Fruit fly (Drosophila melanogaster) whole organism, embryonic: ENCODE measurements around the gene CG46304.

Experiments used
- B-H1 ChIP-seq: fragments of 200-800 bp; sonication (Bioruptor generic); IDR thresholded peaks from 3 replicates; pipeline ENCODE4 v1.3.6; 2022; ENCODE audit warnings: missing biosample characterization, missing genetic modification characterization
- CG10543 ChIP-seq: fragments of 200-800 bp; sonication (Bioruptor generic); optimal IDR thresholded peaks from 3 replicates; lab custom pipeline; 2017; ENCODE audit warnings: missing biosample characterization, mild to moderate bottlenecking, missing genetic modification characterization, moderate library complexity
- CG10959 ChIP-seq: fragments of 200-800 bp; sonication (Bioruptor generic); IDR thresholded peaks from 2 replicates; pipeline ENCODE4 v1.3.6; 2022; ENCODE audit warnings: missing biosample characterization, missing genetic modification characterization
- CG11085 ChIP-seq: fragments of 200-800 bp; sonication (Bioruptor generic); IDR thresholded peaks from 2 replicates; pipeline ENCODE4 v1.3.6; 2022; ENCODE audit warnings: missing biosample characterization, missing genetic modification characterization
- CG12155 ChIP-seq: fragments of 200-800 bp; sonication (Bioruptor generic); optimal IDR thresholded peaks from 3 replicates; lab custom pipeline; 2016; ENCODE audit warnings: missing biosample characterization, missing genetic modification characterization
- CG15601 ChIP-seq: fragments of 200-800 bp; sonication (Bioruptor generic); optimal IDR thresholded peaks from 3 replicates; lab custom pipeline; 2019; ENCODE audit warnings: missing biosample characterization, mild to moderate bottlenecking, missing genetic modification characterization, moderate library complexity
- CG1647 ChIP-seq: fragments of 200-800 bp; sonication (Bioruptor generic); optimal IDR thresholded peaks from 3 replicates; lab custom pipeline; 2016; ENCODE audit warnings: missing biosample characterization, missing genetic modification characterization
- CG17186 ChIP-seq: fragments of 200-800 bp; sonication (Bioruptor generic); optimal IDR thresholded peaks from 3 replicates; lab custom pipeline; 2017; ENCODE audit warnings: missing biosample characterization, missing genetic modification reagents, missing genetic modification characterization
- CG17912 ChIP-seq: fragments of 200-800 bp; sonication (Bioruptor generic); optimal IDR thresholded peaks from 2 replicates; lab custom pipeline; 2018; ENCODE audit warnings: missing biosample characterization, mild to moderate bottlenecking, missing genetic modification characterization
- CG2120 ChIP-seq: fragments of 200-800 bp; sonication (Bioruptor generic); optimal IDR thresholded peaks from 3 replicates; lab custom pipeline; 2016; ENCODE audit warnings: missing biosample characterization, missing genetic modification characterization
- CG30403 ChIP-seq: fragments of 200-800 bp; sonication (Bioruptor generic); optimal IDR thresholded peaks from 3 replicates; lab custom pipeline; 2016; ENCODE audit warnings: missing biosample characterization, missing genetic modification characterization
- CG31365 ChIP-seq: fragments of 200-800 bp; sonication (Bioruptor generic); optimal IDR thresholded peaks from 2 replicates; lab custom pipeline; 2018; ENCODE audit warnings: missing biosample characterization, mild to moderate bottlenecking, missing genetic modification characterization
- CG34376 ChIP-seq: fragments of 200-800 bp; sonication (Bioruptor generic); optimal IDR thresholded peaks from 2 replicates; lab custom pipeline; 2018; ENCODE audit warnings: missing biosample characterization, mild to moderate bottlenecking, missing genetic modification characterization
- CG4282 ChIP-seq: fragments of 200-800 bp; sonication (Bioruptor generic); optimal IDR thresholded peaks from 2 replicates; lab custom pipeline; 2016; ENCODE audit warnings: missing biosample characterization, missing genetic modification characterization
- CG8388 ChIP-seq: fragments of 200-800 bp; sonication (Bioruptor generic); optimal IDR thresholded peaks from 2 replicates; lab custom pipeline; 2019; ENCODE audit warnings: missing biosample characterization, mild to moderate bottlenecking, missing genetic modification characterization, moderate library complexity
- CG9437 ChIP-seq: fragments of 200-800 bp; sonication (Bioruptor generic); optimal IDR thresholded peaks from 2 replicates; lab custom pipeline; 2018; ENCODE audit warnings: missing biosample characterization, mild to moderate bottlenecking, missing genetic modification characterization
- CG9817 ChIP-seq: fragments of 200-800 bp; sonication (Bioruptor generic); optimal IDR thresholded peaks from 2 replicates; lab custom pipeline; 2018; ENCODE audit warnings: missing biosample characterization, mild to moderate bottlenecking, missing genetic modification characterization, moderate library complexity
- CoRest ChIP-seq: fragments of 200-800 bp; sonication (Bioruptor generic); optimal IDR thresholded peaks from 3 replicates; lab custom pipeline; 2018; ENCODE audit warnings: missing biosample characterization, mild to moderate bottlenecking, missing genetic modification characterization, moderate library complexity
- Deaf1 ChIP-seq: fragments of 200-800 bp; optimal IDR thresholded peaks from 3 replicates; lab custom pipeline; 2019; ENCODE audit warnings: missing biosample characterization, mild to moderate bottlenecking, missing genetic modification characterization, moderate library complexity
- Drgx ChIP-seq: fragments of 200-800 bp; sonication (Bioruptor generic); IDR thresholded peaks from 2 replicates; pipeline ENCODE4 v1.3.6; 2022; ENCODE audit warnings: missing biosample characterization, missing genetic modification characterization
- Fer1 ChIP-seq: fragments of 200-800 bp; sonication (Bioruptor generic); optimal IDR thresholded peaks from 2 replicates; lab custom pipeline; 2017; ENCODE audit warnings: missing biosample characterization, mild to moderate bottlenecking, missing genetic modification characterization
- HLH3B ChIP-seq: fragments of 200-800 bp; sonication (Bioruptor generic); IDR thresholded peaks from 2 replicates; pipeline ENCODE4 v1.3.6; 2022; ENCODE audit warnings: missing biosample characterization, missing genetic modification characterization
- Hr51 ChIP-seq, 2 experiments: fragments of 200-800 bp; sonication (Bioruptor generic); optimal IDR thresholded peaks; 2 replicates in 1 of 2; 3 replicates in 1 of 2; lab custom pipeline; 2016 to 2018; ENCODE audit warnings: missing biosample characterization in 2 of 2, missing genetic modification characterization in 2 of 2, mild to moderate bottlenecking in 1 of 2, moderate library complexity in 1 of 2
- Hsf ChIP-seq: fragments of 200-800 bp; sonication (Bioruptor generic); optimal IDR thresholded peaks from 3 replicates; lab custom pipeline; 2016; ENCODE audit warnings: missing biosample characterization, missing genetic modification characterization
- Lhr ChIP-seq: fragments of 200-800 bp; sonication (Bioruptor generic); optimal IDR thresholded peaks from 3 replicates; lab custom pipeline; 2017; ENCODE audit warnings: mild to moderate bottlenecking, missing biosample characterization, missing genetic modification reagents, missing genetic modification characterization
- MESR4 ChIP-seq: fragments of 200-800 bp; sonication (Bioruptor generic); optimal IDR thresholded peaks from 2 replicates; lab custom pipeline; 2018; ENCODE audit warnings: missing biosample characterization, mild to moderate bottlenecking, missing genetic modification characterization, moderate library complexity
- Mrtf ChIP-seq: fragments of 200-800 bp; sonication (Bioruptor generic); IDR thresholded peaks from 3 replicates; pipeline ENCODE4 v1.3.6; 2022; ENCODE audit warnings: missing biosample characterization, missing genetic modification characterization
- Ptx1 ChIP-seq: fragments of 200-800 bp; sonication (Bioruptor generic); IDR thresholded peaks from 2 replicates; pipeline ENCODE4 v1.3.6; 2022; ENCODE audit warnings: missing biosample characterization, missing genetic modification characterization
- Sox100B ChIP-seq: fragments of 200-800 bp; sonication (Bioruptor generic); optimal IDR thresholded peaks from 3 replicates; lab custom pipeline; 2018; ENCODE audit warnings: missing biosample characterization, mild to moderate bottlenecking, missing genetic modification characterization
- Xrp1 ChIP-seq: fragments of 200-800 bp; sonication (Bioruptor generic); IDR thresholded peaks from 2 replicates; pipeline ENCODE4 v1.3.6; 2022; ENCODE audit warnings: missing biosample characterization, missing genetic modification characterization
- ash1 ChIP-seq: fragments of 200-800 bp; sonication (Bioruptor generic); optimal IDR thresholded peaks from 2 replicates; lab custom pipeline; 2018; ENCODE audit warnings: missing biosample characterization, mild to moderate bottlenecking, missing genetic modification characterization
- bowl ChIP-seq: fragments of 200-800 bp; sonication (Bioruptor generic); IDR thresholded peaks from 2 replicates; pipeline ENCODE4 v1.3.6; 2022; ENCODE audit warnings: missing biosample characterization, missing genetic modification characterization
- cad ChIP-seq: fragments of >200 bp; optimal IDR thresholded peaks from 2 replicates; lab custom pipeline; 2017; ENCODE audit warnings: missing biosample characterization, missing genetic modification characterization
- corto ChIP-seq: fragments of 200-800 bp; sonication (Bioruptor generic); optimal IDR thresholded peaks from 2 replicates; lab custom pipeline; 2016; ENCODE audit warnings: missing biosample characterization, mild to moderate bottlenecking, missing genetic modification characterization, moderate library complexity
- dati ChIP-seq: fragments of 200-800 bp; sonication (Bioruptor generic); IDR thresholded peaks from 2 replicates; pipeline ENCODE4 v1.3.6; 2022; ENCODE audit warnings: missing biosample characterization, missing genetic modification characterization
- dpn ChIP-seq, 2 experiments: fragments of 200-800 bp; sonication (Bioruptor generic); optimal IDR thresholded peaks; 3 replicates each; lab custom pipeline; 2016; ENCODE audit warnings: missing biosample characterization in 2 of 2, missing genetic modification characterization in 2 of 2
- esg ChIP-seq: fragments of 200-800 bp; sonication (Bioruptor generic); conservative IDR thresholded peaks from 2 replicates; pipeline ENCODE4 v1.3.6; 2022; ENCODE audit warnings: missing biosample characterization, missing genetic modification characterization
- eyg ChIP-seq: fragments of 200-800 bp; sonication (Bioruptor generic); optimal IDR thresholded peaks from 3 replicates; lab custom pipeline; 2016; ENCODE audit warnings: missing biosample characterization, missing genetic modification characterization
- her ChIP-seq: fragments of 200-800 bp; sonication (Bioruptor generic); optimal IDR thresholded peaks from 2 replicates; lab custom pipeline; 2016; ENCODE audit warnings: missing biosample characterization, missing genetic modification characterization
- hth ChIP-seq: fragments of >200 bp; optimal IDR thresholded peaks from 2 replicates; lab custom pipeline; 2017; ENCODE audit warnings: inconsistent platforms
- lilli ChIP-seq: fragments of 200-800 bp; sonication (Bioruptor generic); optimal IDR thresholded peaks from 3 replicates; lab custom pipeline; 2016; ENCODE audit warnings: missing biosample characterization, missing genetic modification characterization
- lmd ChIP-seq: fragments of 200-800 bp; sonication (Bioruptor generic); IDR thresholded peaks from 2 replicates; pipeline ENCODE4 v1.3.6; 2022; ENCODE audit warnings: missing biosample characterization, missing genetic modification characterization
- nerfin-1 ChIP-seq: fragments of 200-800 bp; sonication (Bioruptor generic); optimal IDR thresholded peaks from 3 replicates; lab custom pipeline; 2019; ENCODE audit warnings: missing biosample characterization, mild to moderate bottlenecking, missing genetic modification characterization, moderate library complexity
- nmo ChIP-seq: fragments of 200-800 bp; sonication (Bioruptor generic); optimal IDR thresholded peaks from 2 replicates; lab custom pipeline; 2018; ENCODE audit warnings: missing biosample characterization, mild to moderate bottlenecking, missing genetic modification characterization, moderate library complexity
- oc ChIP-seq: fragments of 200-800 bp; sonication (Bioruptor generic); optimal IDR thresholded peaks from 2 replicates; lab custom pipeline; 2018; ENCODE audit warnings: missing biosample characterization, mild to moderate bottlenecking, missing genetic modification characterization, moderate library complexity
- prd ChIP-seq, 3 experiments: fragments of >200 bp in 2 of 3; fragments of 200-800 bp in 1 of 3; sonication (Bioruptor generic) in 1 of 3; optimal IDR thresholded peaks in 2 of 3; IDR thresholded peaks in 1 of 3; 2 replicates in 2 of 3; 3 replicates in 1 of 3; pipeline versions ENCODE4 v1.3.6 to Lab custom; 2017 to 2022; ENCODE audit warnings: missing biosample characterization in 1 of 3, missing genetic modification characterization in 1 of 3
- pros ChIP-seq: fragments of 200-800 bp; sonication (Bioruptor generic); optimal IDR thresholded peaks from 3 replicates; lab custom pipeline; 2019; ENCODE audit warnings: missing biosample characterization, mild to moderate bottlenecking, missing genetic modification characterization, moderate library complexity
- repo ChIP-seq: fragments of 200-800 bp; sonication (Bioruptor generic); optimal IDR thresholded peaks from 2 replicates; lab custom pipeline; 2016; ENCODE audit warnings: missing biosample characterization, missing genetic modification characterization
- run ChIP-seq: fragments of 200-800 bp; sonication (Bioruptor generic); optimal IDR thresholded peaks from 3 replicates; lab custom pipeline; 2018; ENCODE audit warnings: missing biosample characterization, mild to moderate bottlenecking, missing genetic modification characterization
- slou ChIP-seq: fragments of 200-800 bp; sonication (Bioruptor generic); optimal IDR thresholded peaks from 3 replicates; lab custom pipeline; 2016; ENCODE audit warnings: missing biosample characterization, missing genetic modification characterization
- zf30C ChIP-seq: fragments of 200-800 bp; sonication (Bioruptor generic); optimal IDR thresholded peaks from 3 replicates; lab custom pipeline; 2018; ENCODE audit warnings: missing biosample characterization, mild to moderate bottlenecking, missing genetic modification characterization

CG46304 gene

dm6 chr2L:18906615-18907014, 39.5 kb upstream of the CG46304 start (continued):
- no peak for TF ChIP-seq dpn (GFP tag; optimal IDR thresholded peaks at IDR 0.05; lab: Kevin White, UChicago)
- TF ChIP-seq CG10959 (GFP tag; lab: Robert Waterston, UW) = peak; percentile 57
- TF ChIP-seq bowl (GFP tag; lab: Robert Waterston, UW) = no peak
- no peak for TF ChIP-seq CG9817 (tag; lab: Kevin White, UChicago)
- TF ChIP-seq Xrp1 (GFP tag; lab: Robert Waterston, UW) = peak; percentile 75
- TF ChIP-seq B-H1 (GFP tag; lab: Robert Waterston, UW) = 0 out of 3 replicates have a peak, but pooled peaks have one; percentile 13
- TF ChIP-seq pros (GFP tag; lab: Kevin White, UChicago) = no peak
- no peak for TF ChIP-seq CG11085 (GFP tag; lab: Robert Waterston, UW)
- no peak for TF ChIP-seq eyg (GFP tag; lab: Kevin White, UChicago)
- TF ChIP-seq nmo = peak; percentile 61
- no peak for TF ChIP-seq slou (GFP tag; lab: Kevin White, UChicago)
- peak; percentile 53 for TF ChIP-seq lmd (GFP tag; lab: Robert Waterston, UW)
- peak; percentile 16 for TF ChIP-seq nerfin-1 (tag; lab: Kevin White, UChicago)
- TF ChIP-seq CG31365 (tag; lab: Kevin White, UChicago) = no peak
- TF ChIP-seq Sox100B = peak; percentile 36
- peak; percentile 36; the same call in 1 of the 2 replicates for TF ChIP-seq HLH3B (GFP tag; lab: Robert Waterston, UW)
- TF ChIP-seq cad (GFP tag; lab: Kevin White, UChicago) = no peak
- TF ChIP-seq lilli = no peak
- no peak for TF ChIP-seq CG4282
- no peak for TF ChIP-seq CG2120 (GFP tag; lab: Kevin White, UChicago)
- no peak for TF ChIP-seq corto
- TF ChIP-seq prd (optimal IDR thresholded peaks at IDR 0.05; lab: Kevin White, UChicago) = no peak
- TF ChIP-seq prd (GFP tag; IDR thresholded peaks at IDR 0.05; lab: Robert Waterston, UW) = peak; percentile 72
- no peak for TF ChIP-seq CG10543 (GFP tag; lab: Kevin White, UChicago)
- no peak for TF ChIP-seq Drgx (GFP tag; lab: Robert Waterston, UW)
- no peak for TF ChIP-seq run (tag; lab: Kevin White, UChicago)
- no peak for TF ChIP-seq Mrtf (GFP tag; lab: Robert Waterston, UW)
- TF ChIP-seq Fer1 (GFP tag; lab: Kevin White, UChicago) = no peak
- TF ChIP-seq Deaf1 (tag; lab: Kevin White, UChicago) = peak; percentile 14
- TF ChIP-seq CoRest (tag; lab: Kevin White, UChicago) = peak; percentile 31
- peak; percentile 11 for TF ChIP-seq zf30C (GFP tag; lab: Kevin White, UChicago)
- no peak for TF ChIP-seq ash1
- peak; percentile 57 for TF ChIP-seq CG15601 (tag; lab: Kevin White, UChicago)
- peak; percentile 64 for TF ChIP-seq Ptx1 (GFP tag; lab: Robert Waterston, UW)
- no peak for TF ChIP-seq oc (tag; lab: Kevin White, UChicago)
- TF ChIP-seq her (GFP tag; lab: Kevin White, UChicago) = no peak
- TF ChIP-seq CG12155 (GFP tag; lab: Kevin White, UChicago) = no peak
- TF ChIP-seq repo (GFP tag; lab: Kevin White, UChicago) = no peak
- no peak for TF ChIP-seq CG17186 (GFP tag; lab: Kevin White, UChicago)
- TF ChIP-seq CG30403 (GFP tag; lab: Kevin White, UChicago) = no peak
- TF ChIP-seq esg (GFP tag; lab: Robert Waterston, UW) = peak; percentile 18; the same call in 1 of the 2 replicates
- no peak for TF ChIP-seq CG9437
- no peak for TF ChIP-seq Lhr (GFP tag; lab: Kevin White, UChicago)
- TF ChIP-seq CG34376 = no peak
- TF ChIP-seq CG17912 (GFP tag; lab: Kevin White, UChicago) = no peak
- TF ChIP-seq Hr51 (GFP tag; optimal IDR thresholded peaks at IDR 0.05; lab: Kevin White, UChicago) = no peak
- no peak for TF ChIP-seq dati
- TF ChIP-seq CG1647 (GFP tag; lab: Kevin White, UChicago) = no peak
- peak; percentile 48 for TF ChIP-seq CG8388 (GFP tag; lab: Kevin White, UChicago)
- TF ChIP-seq Hsf (GFP tag; lab: Kevin White, UChicago) = no peak
- no peak for TF ChIP-seq MESR4 (GFP tag; lab: Kevin White, UChicago)
- TF ChIP-seq hth (lab: Kevin White, UChicago) = no peak
